Worm (Caenorhabditis elegans) whole organism, young adult: ENCODE measurements around the gene F54E2.2.

ENCODE experiments used
- B0019.2 ChIP-seq: fragments of 200-800 bp; sonication (Bioruptor generic); conservative IDR thresholded peaks from 2 replicates; pipeline ENCODE4 v1.3.6; 2022; ENCODE audit warnings: missing genetic modification reagents, missing genetic modification characterization, missing compliant biosample characterization
- B0035.1 ChIP-seq: sonication (generic microtip); optimal IDR thresholded peaks from 2 replicates; lab custom pipeline; 2016; ENCODE audit warnings: missing genetic modification characterization, mild to moderate bottlenecking, missing compliant biosample characterization, missing genotype, missing genetic modification reagents
- C17E4.6 ChIP-seq: fragments of 200-800 bp; sonication (Bioruptor generic); IDR thresholded peaks from 2 replicates; pipeline ENCODE4 v1.3.6; 2022; ENCODE audit warnings: missing genetic modification reagents, missing genetic modification characterization, missing compliant biosample characterization
- F22D6.2 ChIP-seq: sonication (generic microtip); optimal IDR thresholded peaks from 2 replicates; lab custom pipeline; 2016; ENCODE audit warnings: mild to moderate bottlenecking, missing genetic modification characterization, missing compliant biosample characterization
- F33H1.4 ChIP-seq: fragments of 200-800 bp; sonication (Bioruptor generic); IDR thresholded peaks from 2 replicates; pipeline ENCODE4 v1.3.6; 2022; ENCODE audit warnings: missing genetic modification reagents, missing genetic modification characterization, missing compliant biosample characterization
- F49E8.2 ChIP-seq: sonication (generic microtip); optimal IDR thresholded peaks from 3 replicates; lab custom pipeline; 2017; ENCODE audit warnings: missing genetic modification characterization, mild to moderate bottlenecking, missing compliant biosample characterization, antibody characterized with exemption, moderate library complexity; ENCODE audit not compliant: insufficient read depth
- F52B5.7 ChIP-seq: sonication (generic microtip); optimal IDR thresholded peaks from 2 replicates; lab custom pipeline; 2016; ENCODE audit warnings: mild to moderate bottlenecking, missing genetic modification characterization, missing compliant biosample characterization
- K12H6.12 ChIP-seq: fragments of 200-800 bp; sonication (Bioruptor generic); optimal IDR thresholded peaks from 2 replicates; lab custom pipeline; 2018; ENCODE audit warnings: mild to moderate bottlenecking, missing genetic modification characterization, missing compliant biosample characterization
- Y56A3A.18 ChIP-seq: fragments of 200-800 bp; sonication (Bioruptor generic); IDR thresholded peaks from 2 replicates; pipeline ENCODE4 v1.3.6; 2022; ENCODE audit warnings: missing genetic modification reagents, missing genetic modification characterization, missing compliant biosample characterization
- Y95B8A.8 ChIP-seq: fragments of 200-800 bp; sonication (Bioruptor generic); IDR thresholded peaks from 2 replicates; pipeline ENCODE4 v1.3.6; 2022; ENCODE audit warnings: missing genetic modification reagents, missing genetic modification characterization, missing compliant biosample characterization
- ZK185.1 ChIP-seq: sonication (generic microtip); optimal IDR thresholded peaks from 2 replicates; lab custom pipeline; 2016; ENCODE audit warnings: mild to moderate bottlenecking, missing genetic modification characterization, missing compliant biosample characterization; ENCODE audit not compliant: poor library complexity, severe bottlenecking
- akir-1 ChIP-seq: fragments of 200-800 bp; sonication (Bioruptor generic); optimal IDR thresholded peaks from 2 replicates; lab custom pipeline; 2018; ENCODE audit warnings: mild to moderate bottlenecking, missing genetic modification characterization, moderate library complexity, missing compliant biosample characterization
- aptf-2 ChIP-seq: fragments of 200-800 bp; sonication (Bioruptor generic); conservative IDR thresholded peaks from 2 replicates; pipeline ENCODE4 v1.3.6; 2022; ENCODE audit warnings: missing genetic modification reagents, missing genetic modification characterization, missing compliant biosample characterization
- aptf-3 ChIP-seq: fragments of 200-800 bp; sonication (Bioruptor generic); IDR thresholded peaks from 2 replicates; pipeline ENCODE4 v1.3.6; 2022; ENCODE audit warnings: missing genetic modification characterization, missing compliant biosample characterization
- ccch-3 ChIP-seq: fragments of 200-800 bp; sonication (Bioruptor generic); optimal IDR thresholded peaks from 2 replicates; lab custom pipeline; 2018; ENCODE audit warnings: mild to moderate bottlenecking, missing genetic modification characterization, missing compliant biosample characterization
- ceh-40 ChIP-seq: fragments of 200-800 bp; sonication (Bioruptor generic); IDR thresholded peaks from 2 replicates; pipeline ENCODE4 v1.3.6; 2022; ENCODE audit warnings: missing genetic modification characterization, missing compliant biosample characterization
- ceh-58 ChIP-seq: fragments of 200-800 bp; sonication (Bioruptor generic); IDR thresholded peaks from 2 replicates; pipeline ENCODE4 v1.3.6; 2022; ENCODE audit warnings: missing genetic modification characterization, missing compliant biosample characterization
- ceh-79 ChIP-seq: sonication (generic microtip); optimal IDR thresholded peaks from 2 replicates; lab custom pipeline; 2017; ENCODE audit warnings: mild to moderate bottlenecking, missing genetic modification characterization, missing compliant biosample characterization
- efl-1 ChIP-seq: fragments of 150-350 bp; optimal IDR thresholded peaks from 2 replicates; lab custom pipeline; 2014; ENCODE audit warnings: missing biosample characterization, missing genetic modification reagents, missing genetic modification characterization
- egl-18 ChIP-seq: fragments of 200-800 bp; sonication (Bioruptor generic); IDR thresholded peaks from 2 replicates; pipeline ENCODE4 v1.3.6; 2022; ENCODE audit warnings: missing genetic modification reagents, missing genetic modification characterization, missing compliant biosample characterization
- hlh-12 ChIP-seq: sonication (generic microtip); optimal IDR thresholded peaks from 2 replicates; lab custom pipeline; 2016; ENCODE audit warnings: missing genetic modification characterization, missing compliant biosample characterization
- hmg-1.2 ChIP-seq: fragments of 200-800 bp; sonication (Bioruptor generic); IDR thresholded peaks from 2 replicates; pipeline ENCODE4 v1.3.6; 2022; ENCODE audit warnings: missing genetic modification reagents, missing genetic modification characterization, missing compliant biosample characterization
- let-607 ChIP-seq, 2 experiments: fragments of 200-800 bp in 1 of 2; sonication (Bioruptor generic) in 1 of 2; sonication (generic microtip) in 1 of 2; optimal IDR thresholded peaks; 2 replicates each; lab custom pipeline; 2016 to 2018; ENCODE audit warnings: mild to moderate bottlenecking in 2 of 2, missing compliant biosample characterization in 2 of 2, missing genetic modification characterization in 2 of 2, moderate library complexity in 2 of 2, missing genotype in 1 of 2
- lin-35 ChIP-seq, 3 experiments: fragments of 150-350 bp in 2 of 3; sonication (generic microtip) in 1 of 3; optimal IDR thresholded peaks; 2 replicates each; lab custom pipeline; 2014 to 2018; ENCODE audit warnings: missing biosample characterization in 3 of 3, missing genetic modification characterization in 3 of 3, missing genetic modification reagents in 3 of 3
- lin-40 ChIP-seq: sonication (generic microtip); optimal IDR thresholded peaks from 2 replicates; lab custom pipeline; 2016; ENCODE audit warnings: missing genetic modification characterization, mild to moderate bottlenecking, missing compliant biosample characterization, missing genotype, missing genetic modification reagents
- lsy-27 ChIP-seq: sonication (generic microtip); optimal IDR thresholded peaks from 2 replicates; lab custom pipeline; 2017; ENCODE audit warnings: missing genetic modification characterization, mild to moderate bottlenecking, missing compliant biosample characterization, antibody characterized with exemption, missing genotype, borderline replicate concordance; ENCODE audit not compliant: insufficient read depth
- madf-3 ChIP-seq: fragments of 200-800 bp; sonication (Bioruptor generic); IDR thresholded peaks from 2 replicates; pipeline ENCODE4 v1.3.6; 2022; ENCODE audit warnings: missing genetic modification reagents, missing genetic modification characterization, missing compliant biosample characterization
- madf-8 ChIP-seq: fragments of 200-800 bp; sonication (Bioruptor generic); conservative IDR thresholded peaks from 2 replicates; pipeline ENCODE4 v1.3.6; 2022; ENCODE audit warnings: missing genetic modification reagents, missing genetic modification characterization, missing compliant biosample characterization
- mxl-1 ChIP-seq: sonication (generic microtip); optimal IDR thresholded peaks from 2 replicates; lab custom pipeline; 2016; ENCODE audit warnings: missing genetic modification characterization, missing compliant biosample characterization
- nhr-27 ChIP-seq: fragments of 200-800 bp; sonication (Bioruptor generic); optimal IDR thresholded peaks from 2 replicates; lab custom pipeline; 2018; ENCODE audit warnings: mild to moderate bottlenecking, missing genetic modification characterization, moderate library complexity, missing compliant biosample characterization
- rcor-1 ChIP-seq: fragments of 200-800 bp; sonication (Bioruptor generic); IDR thresholded peaks from 2 replicates; pipeline ENCODE4 v1.3.6; 2022; ENCODE audit warnings: missing genetic modification reagents, missing genetic modification characterization, missing compliant biosample characterization
- snpc-1.1 ChIP-seq: sonication (generic microtip); optimal IDR thresholded peaks from 2 replicates; lab custom pipeline; 2017; ENCODE audit warnings: missing genetic modification characterization, mild to moderate bottlenecking, missing compliant biosample characterization, antibody characterized with exemption, moderate library complexity, missing genotype, missing genetic modification reagents; ENCODE audit not compliant: insufficient read depth
- snpc-4 ChIP-seq, 5 experiments: fragments of 150-350 bp in 1 of 5; sonication (generic microtip) in 4 of 5; optimal IDR thresholded peaks; 2 replicates each; lab custom pipeline; 2014 to 2018; ENCODE audit warnings: missing genetic modification characterization in 5 of 5, missing biosample characterization in 3 of 5, antibody characterized with exemption in 2 of 5, mild to moderate bottlenecking in 2 of 5, missing compliant biosample characterization in 2 of 5, missing genotype in 2 of 5, moderate library complexity in 2 of 5, missing genetic modification reagents in 1 of 5
- somi-1 ChIP-seq: fragments of 200-800 bp; sonication (Bioruptor generic); optimal IDR thresholded peaks from 2 replicates; lab custom pipeline; 2018; ENCODE audit warnings: mild to moderate bottlenecking, missing genetic modification characterization, missing compliant biosample characterization
- tbx-9 ChIP-seq: sonication (generic microtip); optimal IDR thresholded peaks from 2 replicates; lab custom pipeline; 2016; ENCODE audit warnings: borderline replicate concordance, missing genetic modification characterization, inconsistent platforms, missing compliant biosample characterization
- ztf-22 ChIP-seq: fragments of 200-800 bp; sonication (Bioruptor generic); optimal IDR thresholded peaks from 2 replicates; lab custom pipeline; 2018; ENCODE audit warnings: mild to moderate bottlenecking, missing genetic modification characterization, moderate library complexity, missing compliant biosample characterization
- ztf-3 ChIP-seq: fragments of 200-800 bp; sonication (Bioruptor generic); optimal IDR thresholded peaks from 2 replicates; lab custom pipeline; 2018; ENCODE audit warnings: mild to moderate bottlenecking, missing genetic modification characterization, missing compliant biosample characterization
- ztf-6 ChIP-seq: fragments of 200-800 bp; sonication (Bioruptor generic); IDR thresholded peaks from 2 replicates; pipeline ENCODE4 v1.3.6; 2022; ENCODE audit warnings: missing genetic modification reagents, missing genetic modification characterization, missing compliant biosample characterization

The F54E2.2 gene

DNA sequence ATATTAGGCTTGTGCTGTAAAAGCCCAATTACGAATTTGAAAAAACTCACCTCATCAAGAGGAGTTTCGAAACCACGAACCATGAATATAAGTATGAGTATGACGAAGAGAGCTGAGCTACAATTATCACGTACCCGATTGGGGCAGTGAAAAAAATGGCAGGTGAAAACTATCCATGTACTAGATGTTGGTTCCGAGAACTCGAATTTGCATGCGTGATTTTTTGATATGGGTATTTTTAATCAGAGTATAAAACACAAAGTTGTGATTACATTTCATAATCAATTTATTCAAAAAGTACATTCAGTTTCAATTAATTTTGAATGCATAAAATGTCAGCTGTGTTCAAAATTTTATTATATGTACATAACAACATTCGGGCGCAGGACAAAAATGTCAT, 17.8 kb downstream of the F54E2.2 start, which contains the start of gene F54E2.9:
TSS of gene F54E2.9 (minus strand) at position 132 of the 400 bp plus-strand sequence.
- TF ChIP-seq let-607 (tag; optimal IDR thresholded peaks at IDR 0.05; lab: Kevin White, UChicago) = no peak
- TF ChIP-seq F49E8.2 = no peak
- TF ChIP-seq F52B5.7 = no peak
- TF ChIP-seq ceh-40 = no peak
- no peak for TF ChIP-seq ztf-6 (GFP tag; lab: Robert Waterston, UW)
- TF ChIP-seq somi-1 (GFP tag; lab: Kevin White, UChicago) = no peak
- TF ChIP-seq hmg-1.2 (GFP tag; lab: Robert Waterston, UW) = no peak
- TF ChIP-seq ZK185.1 (tag; lab: Kevin White, UChicago) = no peak
- TF ChIP-seq aptf-3 = no peak
- TF ChIP-seq F33H1.4 = no peak
- no peak for TF ChIP-seq akir-1
- TF ChIP-seq ceh-58 (GFP tag; lab: Robert Waterston, UW) = no peak
- no peak for TF ChIP-seq mxl-1
- no peak for TF ChIP-seq B0019.2 (GFP tag; lab: Robert Waterston, UW)

DNA sequence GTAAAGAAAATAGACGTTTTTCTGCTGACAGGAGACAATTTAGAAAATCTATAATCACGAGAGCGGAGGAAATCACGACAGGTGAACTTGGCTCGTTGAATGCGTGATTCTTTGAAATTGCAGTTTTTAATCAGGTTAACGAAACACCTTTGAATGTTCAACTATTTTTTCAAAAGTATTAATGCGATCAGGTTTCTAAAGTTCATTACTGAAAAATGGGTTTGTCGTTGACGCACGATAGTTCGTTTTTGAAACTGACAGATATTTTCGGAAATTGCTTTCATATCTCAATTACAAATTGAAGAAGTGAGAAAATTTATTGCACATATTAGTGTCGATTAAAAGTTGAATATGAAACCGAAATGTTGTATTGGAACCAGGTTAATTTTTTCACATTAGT, 19.9 kb downstream of the F54E2.2 start, which contains the start of gene F54E2.5:
TSS of gene F54E2.5 (minus strand) at position 101 of the 400 bp plus-strand sequence.
- no peak for TF ChIP-seq K12H6.12 (tag; lab: Kevin White, UChicago)
- TF ChIP-seq Y56A3A.18 (GFP tag; lab: Robert Waterston, UW) = no peak
- no peak for TF ChIP-seq hmg-1.2 (GFP tag; lab: Robert Waterston, UW)
- TF ChIP-seq egl-18 (GFP tag; lab: Robert Waterston, UW) = no peak
- TF ChIP-seq ceh-79 (tag; lab: Kevin White, UChicago) = no peak
- no peak for TF ChIP-seq snpc-1.1
- TF ChIP-seq ccch-3 (GFP tag; lab: Kevin White, UChicago) = no peak
- TF ChIP-seq efl-1 (GFP tag; lab: Kevin White, UChicago) = no peak
- TF ChIP-seq lin-40 (tag; lab: Kevin White, UChicago) = no peak
- TF ChIP-seq madf-8 (GFP tag; lab: Robert Waterston, UW) = no peak
- TF ChIP-seq snpc-4 (GFP tag; optimal IDR thresholded peaks at IDR 0.05; lab: Kevin White, UChicago) = no peak
- TF ChIP-seq snpc-4 (tag; optimal IDR thresholded peaks at IDR 0.05; lab: Kevin White, UChicago) = no peak
- no peak for TF ChIP-seq hlh-12
- TF ChIP-seq akir-1 = no peak
- TF ChIP-seq ztf-22 (GFP tag; lab: Kevin White, UChicago) = no peak
- no peak for TF ChIP-seq madf-3 (GFP tag; lab: Robert Waterston, UW)
- TF ChIP-seq rcor-1 (GFP tag; lab: Robert Waterston, UW) = no peak

DNA sequence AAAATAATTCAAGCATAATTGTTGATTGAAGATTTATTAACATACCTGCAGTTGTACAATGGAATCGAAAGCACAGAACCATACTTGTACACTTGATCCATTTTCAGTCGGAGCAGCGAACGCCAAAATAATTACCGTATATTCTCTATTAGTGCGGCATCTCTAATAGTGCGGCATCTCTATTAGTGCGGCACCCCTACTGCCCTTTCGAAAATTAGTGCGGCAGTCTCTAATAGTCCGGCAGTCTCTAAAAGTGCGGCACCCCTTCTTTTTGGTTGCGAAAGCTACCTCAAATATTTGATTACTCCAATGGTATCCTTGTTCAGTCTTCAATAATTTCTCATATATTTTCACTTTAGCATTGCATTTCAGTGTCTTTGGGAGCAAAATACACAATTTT, 22.0 kb downstream of the F54E2.2 start, which contains the start of gene srt-34:
TSS of gene srt-34 (minus strand) at position 101 of the 400 bp plus-strand sequence.
- no peak for TF ChIP-seq nhr-27 (tag; lab: Kevin White, UChicago)
- no peak for TF ChIP-seq snpc-4 (GFP tag; optimal IDR thresholded peaks at IDR 0.05; lab: Kevin White, UChicago)
- TF ChIP-seq snpc-4 (tag; optimal IDR thresholded peaks at IDR 0.05; lab: Kevin White, UChicago) = no peak
- TF ChIP-seq lsy-27 (tag; lab: Kevin White, UChicago) = no peak
- TF ChIP-seq aptf-2 (GFP tag; lab: Robert Waterston, UW) = no peak
- TF ChIP-seq lin-35 (GFP tag; optimal IDR thresholded peaks at IDR 0.05; lab: Kevin White, UChicago) = no peak
- no peak for TF ChIP-seq ceh-40
- TF ChIP-seq Y95B8A.8 = no peak
- TF ChIP-seq K12H6.12 (tag; lab: Kevin White, UChicago) = no peak
- no peak for TF ChIP-seq ztf-3 (GFP tag; lab: Kevin White, UChicago)
- no peak for TF ChIP-seq tbx-9 (tag; lab: Kevin White, UChicago)
- TF ChIP-seq B0035.1 (tag; lab: Kevin White, UChicago) = no peak
- no peak for TF ChIP-seq C17E4.6
- TF ChIP-seq F33H1.4 = no peak
- no peak for TF ChIP-seq F22D6.2 (tag; lab: Kevin White, UChicago)
